7 worm cellular contexts compared by ENCODE assay signal in the genomic region with DNA sequence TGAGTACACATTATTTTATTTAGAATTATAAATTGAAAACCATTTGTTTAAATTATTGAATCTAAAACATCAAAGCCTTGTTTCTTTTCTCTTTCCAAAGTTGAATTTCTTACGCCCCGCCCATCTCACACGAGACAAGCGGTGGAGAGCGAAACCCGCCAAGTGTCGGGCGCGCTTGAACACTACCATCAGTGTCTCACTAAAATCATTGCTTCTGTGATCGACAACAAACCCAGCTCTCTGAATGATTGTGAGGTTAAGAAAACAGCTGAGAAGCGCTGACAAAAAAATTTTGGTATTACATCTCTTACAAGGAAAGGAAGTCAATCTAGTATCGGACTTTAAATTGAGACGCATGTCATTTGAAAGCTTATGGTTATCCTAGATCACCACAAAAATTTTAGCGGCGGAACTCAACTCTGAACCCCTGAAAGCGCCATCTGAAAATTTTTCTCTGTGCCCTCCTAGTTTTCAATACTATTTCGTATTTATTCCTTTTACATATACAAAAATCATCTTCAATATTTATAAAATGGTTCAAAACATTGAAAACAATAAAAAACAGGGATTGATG.
TF ChIP-seq lines count a peak whose summit lies in the region.

No protein-coding gene starts in this region.

TF ChIP-seq in whole organism, L1 larva, 84 proteins besides CTCF, POLR2A, EP300 and RAD21 (continues in another document):
- TF ChIP-seq fkh-4 (tag; optimal IDR thresholded peaks at IDR 0.05; lab: Kevin White, UChicago; ENCODE audit: borderline replicate concordance) = no peak
- peak; percentile 66 for TF ChIP-seq ztf-4 (tag; optimal IDR thresholded peaks at IDR 0.05; lab: Kevin White, UChicago)
- TF ChIP-seq ceh-8 (GFP tag; optimal IDR thresholded peaks at IDR 0.05; lab: Kevin White, UChicago) = peak; percentile 28
- TF ChIP-seq swsn-7 (tag; optimal IDR thresholded peaks at IDR 0.05; lab: Kevin White, UChicago) = peak; percentile 87
- TF ChIP-seq F16B12.6 (tag; optimal IDR thresholded peaks at IDR 0.05; lab: Kevin White, UChicago) = no peak
- TF ChIP-seq aly-2 (tag; optimal IDR thresholded peaks at IDR 0.05; lab: Kevin White, UChicago) = peak; percentile 16
- no peak for TF ChIP-seq nhr-76 (tag; optimal IDR thresholded peaks at IDR 0.05; lab: Kevin White, UChicago)
- peak; percentile 9 for TF ChIP-seq lin-15B (tag; optimal IDR thresholded peaks at IDR 0.05; lab: Kevin White, UChicago)
- peak; percentile 86 for TF ChIP-seq dsc-1 (tag; optimal IDR thresholded peaks at IDR 0.05; lab: Kevin White, UChicago)
- peak; percentile 41 for TF ChIP-seq egl-13 (tag; optimal IDR thresholded peaks at IDR 0.05; lab: Kevin White, UChicago)
- TF ChIP-seq egl-27 (tag; optimal IDR thresholded peaks at IDR 0.05; lab: Kevin White, UChicago) = no peak
- no peak for TF ChIP-seq skn-1 (tag; optimal IDR thresholded peaks at IDR 0.05; lab: Kevin White, UChicago)

TF ChIP-seq in whole organism, L2 larva, 48 proteins besides CTCF, POLR2A, EP300 and RAD21 (continues in another document):
- TF ChIP-seq mab-5 (tag; optimal IDR thresholded peaks at IDR 0.05; lab: Kevin White, UChicago) (no peak), unc-62 (GFP tag; optimal IDR thresholded peaks at IDR 0.05; lab: Kevin White, UChicago) (peak; percentile 17), ceh-16 (tag; optimal IDR thresholded peaks at IDR 0.05; lab: Kevin White, UChicago) (peak; percentile 71), blmp-1 (tag; optimal IDR thresholded peaks at IDR 0.05; lab: Kevin White, UChicago; ENCODE audit: insufficient read depth) (no peak), sem-4 (tag; optimal IDR thresholded peaks at IDR 0.05; lab: Kevin White, UChicago) (no peak), nhr-6 (tag; optimal IDR thresholded peaks at IDR 0.05; lab: Kevin White, UChicago) (no peak), egl-27 (tag; optimal IDR thresholded peaks at IDR 0.05; lab: Kevin White, UChicago) (peak; percentile 45), R02D3.7 (tag; optimal IDR thresholded peaks at IDR 0.05; lab: Kevin White, UChicago) (peak; percentile 33), nhr-23 (tag; optimal IDR thresholded peaks at IDR 0.05; lab: Kevin White, UChicago) (no peak), snpc-4 (tag; optimal IDR thresholded peaks at IDR 0.05; lab: Kevin White, UChicago) (peak; percentile 99), nhr-12 (tag; optimal IDR thresholded peaks at IDR 0.05; lab: Kevin White, UChicago) (no peak), aly-2 (tag; optimal IDR thresholded peaks at IDR 0.05; lab: Kevin White, UChicago) (no peak)

TF ChIP-seq in whole organism, L3 larva, 47 proteins besides CTCF, POLR2A, EP300 and RAD21 (continues in another document):
- TF ChIP-seq sea-2 (GFP tag; optimal IDR thresholded peaks at IDR 0.05; lab: Kevin White, UChicago) (no peak), fos-1 (tag; optimal IDR thresholded peaks at IDR 0.05; lab: Kevin White, UChicago) (peak; percentile 39), elt-1 (tag; optimal IDR thresholded peaks at IDR 0.05; lab: Kevin White, UChicago) (no peak), unc-39 (tag; optimal IDR thresholded peaks at IDR 0.05; lab: Kevin White, UChicago) (no peak), unc-62 (GFP tag; optimal IDR thresholded peaks at IDR 0.05; lab: Kevin White, UChicago) (peak; percentile 50), egl-27 (tag; optimal IDR thresholded peaks at IDR 0.05; lab: Kevin White, UChicago) (peak; percentile 0), tbx-2 (tag; optimal IDR thresholded peaks at IDR 0.05; lab: Kevin White, UChicago) (peak; percentile 51), ztf-11 (tag; optimal IDR thresholded peaks at IDR 0.05; lab: Kevin White, UChicago) (no peak), skn-1 (tag; optimal IDR thresholded peaks at IDR 0.05; lab: Kevin White, UChicago) (peak; percentile 25), aly-2 (tag; optimal IDR thresholded peaks at IDR 0.05; lab: Kevin White, UChicago) (no peak), zag-1 (tag; optimal IDR thresholded peaks at IDR 0.05; lab: Kevin White, UChicago) (no peak), nhr-76 (tag; optimal IDR thresholded peaks at IDR 0.05; lab: Kevin White, UChicago) (no peak), elt-2 (tag; optimal IDR thresholded peaks at IDR 0.05; lab: Kevin White, UChicago) (peak; percentile 58)

TF ChIP-seq in whole organism, L4 larva, 104 proteins besides CTCF, POLR2A, EP300 and RAD21 (continues in another document):
- TF ChIP-seq daf-12 (tag; optimal IDR thresholded peaks at IDR 0.05; lab: Kevin White, UChicago) (no peak), dve-1 (tag; optimal IDR thresholded peaks at IDR 0.05; lab: Kevin White, UChicago; ENCODE audit: insufficient read depth) (peak; percentile 92), egl-43 (GFP tag; IDR thresholded peaks at IDR 0.05; lab: Robert Waterston, UW) (peak; percentile 76; the same call in 1 of the 2 replicates), dpl-1 (GFP tag; optimal IDR thresholded peaks at IDR 0.05; lab: Kevin White, UChicago) (peak; percentile 28), zip-2 (tag; optimal IDR thresholded peaks at IDR 0.05; lab: Kevin White, UChicago) (peak; percentile 16), lin-15B (tag; optimal IDR thresholded peaks at IDR 0.05; lab: Kevin White, UChicago) (no peak), ama-1 (optimal IDR thresholded peaks at IDR 0.05; lab: Kevin White, UChicago) (peak; percentile 68), gei-8 (GFP tag; optimal IDR thresholded peaks at IDR 0.05; lab: Kevin White, UChicago) (no peak), nhr-48 (tag; optimal IDR thresholded peaks at IDR 0.05; lab: Kevin White, UChicago) (peak; percentile 64), lim-7 (GFP tag; IDR thresholded peaks at IDR 0.05; lab: Robert Waterston, UW) (no peak), lsy-2 (tag; optimal IDR thresholded peaks at IDR 0.05; lab: Kevin White, UChicago) (peak in 1 of 2 experiments; percentile 68), F10B5.3 (tag; optimal IDR thresholded peaks at IDR 0.05; lab: Kevin White, UChicago) (peak; percentile 77)

TF ChIP-seq in whole organism, early embryonic, 17 proteins besides CTCF, POLR2A, EP300 and RAD21:
- TF ChIP-seq ceh-36 (tag; optimal IDR thresholded peaks at IDR 0.05; lab: Kevin White, UChicago) (no peak), tbx-37 (GFP tag; conservative IDR thresholded peaks at IDR 0.05; lab: Robert Waterston, UW) (0 out of 2 replicates have a peak, but pooled peaks have one; percentile 9), aly-1 (tag; optimal IDR thresholded peaks at IDR 0.05; lab: Kevin White, UChicago) (no peak), hmg-4 (GFP tag; optimal IDR thresholded peaks at IDR 0.05; lab: Kevin White, UChicago) (no peak)

TF ChIP-seq in whole organism, midembryonic, 9 proteins besides CTCF, POLR2A, EP300 and RAD21:
- TF ChIP-seq flt-1 (GFP tag; IDR thresholded peaks at IDR 0.05; lab: Robert Waterston, UW) (peak; percentile 23; the same call in 1 of the 2 replicates), tab-1 (GFP tag; IDR thresholded peaks at IDR 0.05; lab: Robert Waterston, UW) (no peak), T22C8.4 (GFP tag; IDR thresholded peaks at IDR 0.05; lab: Robert Waterston, UW) (no peak), ztf-23 (GFP tag; IDR thresholded peaks at IDR 0.05; lab: Robert Waterston, UW) (no peak), klf-2 (GFP tag; conservative IDR thresholded peaks at IDR 0.05; lab: Robert Waterston, UW) (0 out of 2 replicates have a peak, but pooled peaks have one; percentile 16)
TF ChIP-seq in whole organism, midembryonic: peak in this region for 2.

TF ChIP-seq in whole organism, young adult, 124 proteins besides CTCF, POLR2A, EP300 and RAD21 (continues in another document):
- TF ChIP-seq tbx-9 (tag; optimal IDR thresholded peaks at IDR 0.05; lab: Kevin White, UChicago; ENCODE audit: borderline replicate concordance) (no peak), nfyb-1 (GFP tag; IDR thresholded peaks at IDR 0.05; lab: Robert Waterston, UW) (peak; percentile 87), C17E4.6 (GFP tag; IDR thresholded peaks at IDR 0.05; lab: Robert Waterston, UW) (0 out of 2 replicates have a peak, but pooled peaks have one; percentile 9), F57C9.4 (tag; optimal IDR thresholded peaks at IDR 0.05; lab: Kevin White, UChicago) (no peak), F23B12.7 (tag; optimal IDR thresholded peaks at IDR 0.05; lab: Kevin White, UChicago; ENCODE audit: insufficient read depth) (peak; percentile 56), ceh-40 (GFP tag; IDR thresholded peaks at IDR 0.05; lab: Robert Waterston, UW) (no peak), hmg-1.2 (GFP tag; IDR thresholded peaks at IDR 0.05; lab: Robert Waterston, UW) (peak; percentile 97), ccch-3 (GFP tag; optimal IDR thresholded peaks at IDR 0.05; lab: Kevin White, UChicago) (no peak), lir-1 (GFP tag; conservative IDR thresholded peaks at IDR 0.05; lab: Robert Waterston, UW) (0 out of 2 replicates have a peak, but pooled peaks have one; percentile 23), Y53F4B.3 (GFP tag; IDR thresholded peaks at IDR 0.05; lab: Robert Waterston, UW) (peak; percentile 46), unc-62 (GFP tag; optimal IDR thresholded peaks at IDR 0.05; lab: Kevin White, UChicago) (no peak), dpl-1 (GFP tag; optimal IDR thresholded peaks at IDR 0.05; lab: Kevin White, UChicago) (no peak), F55B11.4 (tag; optimal IDR thresholded peaks at IDR 0.05; lab: Kevin White, UChicago; ENCODE audit: borderline replicate concordance, insufficient read depth) (no peak), snpc-3.4 (tag; optimal IDR thresholded peaks at IDR 0.05; lab: Kevin White, UChicago) (peak; percentile 99), pha-4 (tag; optimal IDR thresholded peaks at IDR 0.05; lab: Kevin White, UChicago) (no peak), tbp1 (GFP tag; optimal IDR thresholded peaks at IDR 0.05; lab: Kevin White, UChicago) (peak; percentile 82), atf-7 (tag; optimal IDR thresholded peaks at IDR 0.05; lab: Kevin White, UChicago) (peak; percentile 10), lsl-1 (GFP tag; optimal IDR thresholded peaks at IDR 0.05; lab: Kevin White, UChicago) (peak; percentile 70), bed-1 (GFP tag; IDR thresholded peaks at IDR 0.05; lab: Robert Waterston, UW) (no peak), lag-1 (GFP tag; IDR thresholded peaks at IDR 0.05; lab: Robert Waterston, UW) (no peak), efl-1 (GFP tag; optimal IDR thresholded peaks at IDR 0.05; lab: Kevin White, UChicago) (no peak), ztf-22 (GFP tag; optimal IDR thresholded peaks at IDR 0.05; lab: Kevin White, UChicago) (peak; percentile 11), F39B2.1 (GFP tag; IDR thresholded peaks at IDR 0.05; lab: Robert Waterston, UW) (0 out of 2 replicates have a peak, but pooled peaks have one; percentile 85), B0336.3 (GFP tag; IDR thresholded peaks at IDR 0.05; lab: Robert Waterston, UW) (peak; percentile 88), somi-1 (GFP tag; optimal IDR thresholded peaks at IDR 0.05; lab: Kevin White, UChicago) (no peak), F37B4.10 (GFP tag; IDR thresholded peaks at IDR 0.05; lab: Robert Waterston, UW) (no peak), Y79H2A.3 (GFP tag; conservative IDR thresholded peaks at IDR 0.05; lab: Robert Waterston, UW) (no peak), F57A8.1 (GFP tag; optimal IDR thresholded peaks at IDR 0.05; lab: Kevin White, UChicago) (no peak), madf-3 (GFP tag; IDR thresholded peaks at IDR 0.05; lab: Robert Waterston, UW) (0 out of 2 replicates have a peak, but pooled peaks have one; percentile 7), nhr-27 (tag; optimal IDR thresholded peaks at IDR 0.05; lab: Kevin White, UChicago) (no peak)
